Worm (Caenorhabditis elegans) whole organism, L2 larva: ENCODE results near the gene nhr-168.

Experiments used
- ZK546.5 ChIP-seq: sonication (generic microtip); optimal IDR thresholded peaks from 2 replicates; lab custom pipeline; 2017; ENCODE audit warnings: missing biosample characterization, missing genetic modification characterization
- blmp-1 ChIP-seq: sonication (generic microtip); optimal IDR thresholded peaks from 2 replicates; lab custom pipeline; 2017; ENCODE audit warnings: missing genetic modification characterization, mild to moderate bottlenecking, missing compliant biosample characterization, antibody characterized with exemption, moderate library complexity; ENCODE audit not compliant: insufficient read depth
- ceh-16 ChIP-seq: fragments of 150-350 bp; optimal IDR thresholded peaks from 2 replicates; lab custom pipeline; 2014; ENCODE audit warnings: missing biosample characterization, missing genetic modification characterization
- elt-3 ChIP-seq: sonication (generic microtip); optimal IDR thresholded peaks from 2 replicates; lab custom pipeline; 2017; ENCODE audit warnings: missing biosample characterization, missing genetic modification characterization
- lin-13 ChIP-seq: fragments of 150-350 bp; optimal IDR thresholded peaks from 2 replicates; lab custom pipeline; 2014; ENCODE audit warnings: missing biosample characterization, missing genetic modification reagents, missing genetic modification characterization
- lsy-2 ChIP-seq, 2 experiments: fragments of 150-350 bp in 1 of 2; sonication (generic microtip) in 1 of 2; optimal IDR thresholded peaks; 2 replicates each; lab custom pipeline; 2014 to 2017; ENCODE audit warnings: missing biosample characterization in 2 of 2, missing genetic modification characterization in 2 of 2
- mdl-1 ChIP-seq, 2 experiments: fragments of 150-350 bp in 1 of 2; sonication (generic microtip) in 1 of 2; optimal IDR thresholded peaks; 2 replicates each; lab custom pipeline; 2017; ENCODE audit warnings: missing biosample characterization in 2 of 2, missing genetic modification characterization in 2 of 2
- nhr-23 ChIP-seq: fragments of 150-350 bp; optimal IDR thresholded peaks from 2 replicates; lab custom pipeline; 2014; ENCODE audit warnings: missing biosample characterization, missing genetic modification reagents, missing genetic modification characterization
- nhr-237 ChIP-seq: fragments of 150-350 bp; optimal IDR thresholded peaks from 2 replicates; lab custom pipeline; 2014; ENCODE audit warnings: missing biosample characterization, missing genetic modification characterization
- unc-62 ChIP-seq: fragments of 150-350 bp; optimal IDR thresholded peaks from 2 replicates; lab custom pipeline; 2014; ENCODE audit warnings: missing biosample characterization, missing genetic modification reagents, missing genetic modification characterization
- zag-1 ChIP-seq: fragments of 150-350 bp; optimal IDR thresholded peaks from 2 replicates; lab custom pipeline; 2014; ENCODE audit warnings: missing biosample characterization, missing genetic modification characterization
- ztf-1 ChIP-seq: fragments of 200-800 bp; sonication (Bioruptor generic); conservative IDR thresholded peaks from 2 replicates; pipeline ENCODE4 v1.3.6; 2022; ENCODE audit warnings: missing genetic modification characterization, missing compliant biosample characterization

- no peak for TF ChIP-seq unc-62 (GFP tag; lab: Kevin White, UChicago)
- TF ChIP-seq elt-3 (tag; lab: Kevin White, UChicago) = no peak
- no peak for TF ChIP-seq nhr-23 (tag; lab: Kevin White, UChicago)
- TF ChIP-seq zag-1 (tag; lab: Kevin White, UChicago) = no peak
- TF ChIP-seq ztf-1 (GFP tag; lab: Robert Waterston, UW) = no peak
- no peak for TF ChIP-seq ZK546.5 (tag; lab: Kevin White, UChicago)
- no peak for TF ChIP-seq lsy-2 (tag; optimal IDR thresholded peaks at IDR 0.05; lab: Kevin White, UChicago)
- TF ChIP-seq mdl-1 (tag; optimal IDR thresholded peaks at IDR 0.05; lab: Kevin White, UChicago) = no peak
- TF ChIP-seq blmp-1 (tag; lab: Kevin White, UChicago) = no peak
- TF ChIP-seq nhr-237 (tag; lab: Kevin White, UChicago) = no peak
- no peak for TF ChIP-seq lin-13 (GFP tag; lab: Kevin White, UChicago)
- no peak for TF ChIP-seq ceh-16 (tag; lab: Kevin White, UChicago)
Measured at ce11 chrV:13370265-13370664, 36.6 kb upstream of the nhr-168 start.
